Worm (Caenorhabditis elegans) whole organism, young adult: ENCODE measurements around the gene C24H11.1.
A peak's percentile ranks its signal among the peaks of the same experiment; 100 is the strongest.

Experiments
- C06A6.2 ChIP-seq: fragments of 200-800 bp; sonication (Bioruptor generic); conservative IDR thresholded peaks from 2 replicates; pipeline ENCODE4 v1.3.6; 2022; ENCODE audit warnings: missing genetic modification characterization, missing compliant biosample characterization
- aptf-2 ChIP-seq: fragments of 200-800 bp; sonication (Bioruptor generic); conservative IDR thresholded peaks from 2 replicates; pipeline ENCODE4 v1.3.6; 2022; ENCODE audit warnings: missing genetic modification reagents, missing genetic modification characterization, missing compliant biosample characterization
- atf-7 ChIP-seq: sonication (generic microtip); optimal IDR thresholded peaks from 2 replicates; lab custom pipeline; 2017; ENCODE audit warnings: mild to moderate bottlenecking, missing genetic modification characterization, missing compliant biosample characterization
- ceh-58 ChIP-seq: fragments of 200-800 bp; sonication (Bioruptor generic); IDR thresholded peaks from 2 replicates; pipeline ENCODE4 v1.3.6; 2022; ENCODE audit warnings: missing genetic modification characterization, missing compliant biosample characterization
- ceh-91 ChIP-seq: fragments of 200-800 bp; sonication (Bioruptor generic); IDR thresholded peaks from 2 replicates; pipeline ENCODE4 v1.3.6; 2022; ENCODE audit warnings: missing genetic modification reagents, missing genetic modification characterization, missing compliant biosample characterization
- efl-1 ChIP-seq: fragments of 150-350 bp; optimal IDR thresholded peaks from 2 replicates; lab custom pipeline; 2014; ENCODE audit warnings: missing biosample characterization, missing genetic modification reagents, missing genetic modification characterization
- lsl-1 ChIP-seq: fragments of 200-800 bp; sonication (Bioruptor generic); optimal IDR thresholded peaks from 2 replicates; lab custom pipeline; 2018; ENCODE audit warnings: mild to moderate bottlenecking, missing genetic modification characterization, moderate library complexity, missing compliant biosample characterization
- madf-6 ChIP-seq: fragments of 200-800 bp; sonication (Bioruptor generic); IDR thresholded peaks from 2 replicates; pipeline ENCODE4 v1.3.6; 2022; ENCODE audit warnings: missing genetic modification reagents, missing genetic modification characterization, missing compliant biosample characterization
- snpc-3.4 ChIP-seq: sonication (generic microtip); optimal IDR thresholded peaks from 2 replicates; lab custom pipeline; 2017; ENCODE audit warnings: missing genetic modification characterization, mild to moderate bottlenecking, missing compliant biosample characterization, antibody characterized with exemption, moderate library complexity, missing genotype, missing genetic modification reagents
- unc-130 ChIP-seq: sonication (generic microtip); optimal IDR thresholded peaks from 2 replicates; lab custom pipeline; 2016; ENCODE audit warnings: missing genetic modification reagents, missing genetic modification characterization, missing compliant biosample characterization
- ztf-6 ChIP-seq: fragments of 200-800 bp; sonication (Bioruptor generic); IDR thresholded peaks from 2 replicates; pipeline ENCODE4 v1.3.6; 2022; ENCODE audit warnings: missing genetic modification reagents, missing genetic modification characterization, missing compliant biosample characterization

- TF ChIP-seq ztf-6 (GFP tag; lab: Robert Waterston, UW) (no peak), snpc-3.4 (no peak), madf-6 (GFP tag; lab: Robert Waterston, UW) (no peak), ceh-58 (GFP tag; lab: Robert Waterston, UW) (no peak), efl-1 (GFP tag; lab: Kevin White, UChicago) (no peak), unc-130 (GFP tag; lab: Kevin White, UChicago) (no peak), atf-7 (peak; percentile 63), C06A6.2 (no peak), aptf-2 (GFP tag; lab: Robert Waterston, UW) (no peak), ceh-91 (GFP tag; lab: Robert Waterston, UW) (no peak), lsl-1 (GFP tag; lab: Kevin White, UChicago) (no peak)
These were observed 46.7 kb downstream of the C24H11.1 start for ce11 chrIII:11834168-11834567.
